Fruit fly (Drosophila melanogaster) whole organism: ENCODE data around the gene TTLL4B.

Experiments
- CG8478 ChIP-seq: fragments of >200 bp; optimal IDR thresholded peaks from 2 replicates; lab custom pipeline; 2018; ENCODE audit warnings: inconsistent platforms
- Dll ChIP-seq: fragments of >200 bp; optimal IDR thresholded peaks from 2 replicates; lab custom pipeline; 2017
- EcR ChIP-seq, 2 experiments: fragments of >200 bp; optimal IDR thresholded peaks; 2 replicates each; lab custom pipeline; 2017; ENCODE audit warnings: missing biosample characterization in 2 of 2, missing genetic modification characterization in 2 of 2, missing genetic modification reagents in 2 of 2
- pan ChIP-seq: fragments of >200 bp; optimal IDR thresholded peaks from 2 replicates; lab custom pipeline; 2017
- psq ChIP-seq: fragments of >200 bp; optimal IDR thresholded peaks from 2 replicates; lab custom pipeline; 2017
- usp ChIP-seq: fragments of >200 bp; optimal IDR thresholded peaks from 2 replicates; lab custom pipeline; 2017; ENCODE audit warnings: missing biosample characterization, missing genetic modification characterization, mixed read lengths

The TTLL4B gene

dm6 chr2L:3888754-3889603 lies 26.5 kb downstream of the TTLL4B start:
- TF ChIP-seq EcR (GFP tag; optimal IDR thresholded peaks at IDR 0.05; lab: Kevin White, UChicago) (peak in 1 of 2 experiments; percentile 31), usp (GFP tag; lab: Kevin White, UChicago) (no peak), pan (lab: Kevin White, UChicago) (peak; percentile 93), CG8478 (lab: Kevin White, UChicago) (no peak), psq (lab: Kevin White, UChicago) (no peak), Dll (lab: Kevin White, UChicago) (peak; percentile 36)

dm6 chr2L:3889865-3890264 lies 27.4 kb downstream of the TTLL4B start:
- TF ChIP-seq CG8478 (lab: Kevin White, UChicago) (no peak), Dll (lab: Kevin White, UChicago) (no peak), usp (GFP tag; lab: Kevin White, UChicago) (no peak), psq (lab: Kevin White, UChicago) (no peak), EcR (GFP tag; optimal IDR thresholded peaks at IDR 0.05; lab: Kevin White, UChicago) (no peak), pan (lab: Kevin White, UChicago) (no peak)

- TF ChIP-seq pan (lab: Kevin White, UChicago) = no peak
- TF ChIP-seq psq (lab: Kevin White, UChicago) = no peak
- no peak for TF ChIP-seq EcR (GFP tag; optimal IDR thresholded peaks at IDR 0.05; lab: Kevin White, UChicago)
- no peak for TF ChIP-seq Dll (lab: Kevin White, UChicago)
- TF ChIP-seq CG8478 (lab: Kevin White, UChicago) = no peak
- TF ChIP-seq usp (GFP tag; lab: Kevin White, UChicago) = no peak
These were observed 30.9 kb downstream of the TTLL4B start for dm6 chr2L:3893331-3893730.

DNA sequence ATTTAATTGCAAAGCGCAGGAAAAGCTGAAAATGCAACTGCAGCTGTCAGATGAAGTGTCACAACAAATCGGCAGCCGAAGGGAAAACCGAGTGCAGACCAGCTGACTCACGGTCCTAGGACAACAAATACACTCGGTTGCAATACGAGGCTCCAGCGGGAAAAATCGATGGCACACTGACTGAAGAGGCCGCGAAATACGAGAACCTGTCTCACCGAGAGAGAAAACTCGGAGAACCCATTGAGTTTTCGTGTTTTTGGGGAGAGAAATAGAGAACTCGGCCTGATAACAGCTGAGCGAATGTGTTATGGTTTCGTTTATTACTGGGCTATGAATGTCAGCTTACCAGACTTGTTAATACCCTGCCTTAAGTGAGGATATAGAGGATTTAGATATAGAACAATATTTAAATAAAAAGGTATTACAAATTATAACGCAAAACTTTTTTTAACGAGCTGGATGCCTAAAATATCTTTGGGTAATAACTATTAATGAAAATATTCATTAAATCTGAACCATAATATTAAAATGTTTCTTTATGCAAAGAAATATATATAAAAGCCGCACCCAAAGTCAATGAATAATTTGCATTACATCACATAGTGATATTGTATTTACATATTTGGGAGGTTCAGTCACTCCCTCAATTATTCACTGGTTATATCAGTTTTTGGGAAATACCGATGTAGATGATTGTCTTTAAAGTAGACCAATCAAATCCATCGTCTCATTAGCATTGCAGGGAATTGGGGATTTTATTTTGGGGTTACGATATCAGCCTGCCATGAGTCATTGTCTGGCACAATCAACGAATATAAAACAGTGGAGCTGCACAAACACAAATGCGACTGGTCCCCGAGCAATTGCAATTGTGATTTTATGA lies 33.7 kb downstream of the TTLL4B start:
- TF ChIP-seq Dll (lab: Kevin White, UChicago) = no peak
- no peak for TF ChIP-seq EcR (GFP tag; optimal IDR thresholded peaks at IDR 0.05; lab: Kevin White, UChicago)
- no peak for TF ChIP-seq CG8478 (lab: Kevin White, UChicago)
- TF ChIP-seq pan (lab: Kevin White, UChicago) = no peak
- no peak for TF ChIP-seq psq (lab: Kevin White, UChicago)
- TF ChIP-seq usp (GFP tag; lab: Kevin White, UChicago) = no peak

DNA sequence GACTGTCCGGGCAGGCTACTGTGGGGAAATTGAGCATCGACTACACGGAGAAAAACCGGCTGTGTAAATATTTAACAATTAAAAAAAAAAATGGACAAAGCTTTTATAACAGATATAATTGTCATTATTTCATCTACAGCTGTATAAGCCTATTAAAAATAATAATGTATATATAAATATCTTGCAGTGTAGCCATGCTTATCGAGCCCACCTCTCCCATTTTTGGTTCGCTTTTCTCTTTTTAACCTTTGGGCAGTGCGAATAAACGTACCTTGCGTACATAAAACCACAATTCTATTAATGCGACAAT lies 34.3 kb downstream of the TTLL4B start:
- no peak for TF ChIP-seq psq (lab: Kevin White, UChicago)
- TF ChIP-seq EcR (GFP tag; optimal IDR thresholded peaks at IDR 0.05; lab: Kevin White, UChicago) = no peak
- no peak for TF ChIP-seq CG8478 (lab: Kevin White, UChicago)
- TF ChIP-seq usp (GFP tag; lab: Kevin White, UChicago) = no peak
- no peak for TF ChIP-seq pan (lab: Kevin White, UChicago)
- no peak for TF ChIP-seq Dll (lab: Kevin White, UChicago)

DNA sequence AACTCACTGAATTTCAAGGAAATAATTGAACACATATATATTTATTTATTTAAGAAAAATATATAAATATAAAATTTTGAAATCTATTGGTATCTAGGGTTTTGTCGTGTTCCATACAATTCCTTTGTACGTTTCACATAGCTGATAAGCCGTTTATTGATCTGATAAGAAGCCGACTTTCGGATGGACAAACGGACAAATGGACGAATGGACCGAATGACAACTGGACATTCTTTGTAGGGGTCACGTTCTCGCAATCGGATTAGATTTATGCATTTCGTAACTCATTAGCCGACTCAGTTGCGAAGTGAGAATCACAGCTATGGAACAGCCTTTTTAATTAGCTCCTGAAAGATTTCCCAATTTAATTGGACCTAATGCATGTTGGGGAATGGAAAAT lies 35.1 kb downstream of the TTLL4B start:
- TF ChIP-seq Dll (lab: Kevin White, UChicago) (no peak), EcR (GFP tag; optimal IDR thresholded peaks at IDR 0.05; lab: Kevin White, UChicago) (no peak), CG8478 (lab: Kevin White, UChicago) (no peak), psq (lab: Kevin White, UChicago) (no peak), pan (lab: Kevin White, UChicago) (no peak), usp (GFP tag; lab: Kevin White, UChicago) (no peak)

dm6 chr2L:3902760-3903159 lies 40.3 kb downstream of the TTLL4B start, which contains the start of gene capu:
TSS of gene capu (minus strand) at chr2L:3902860.
- no peak for TF ChIP-seq CG8478 (lab: Kevin White, UChicago)
- no peak for TF ChIP-seq pan (lab: Kevin White, UChicago)
- TF ChIP-seq usp (GFP tag; lab: Kevin White, UChicago) = no peak
- TF ChIP-seq Dll (lab: Kevin White, UChicago) = no peak
- no peak for TF ChIP-seq psq (lab: Kevin White, UChicago)

DNA sequence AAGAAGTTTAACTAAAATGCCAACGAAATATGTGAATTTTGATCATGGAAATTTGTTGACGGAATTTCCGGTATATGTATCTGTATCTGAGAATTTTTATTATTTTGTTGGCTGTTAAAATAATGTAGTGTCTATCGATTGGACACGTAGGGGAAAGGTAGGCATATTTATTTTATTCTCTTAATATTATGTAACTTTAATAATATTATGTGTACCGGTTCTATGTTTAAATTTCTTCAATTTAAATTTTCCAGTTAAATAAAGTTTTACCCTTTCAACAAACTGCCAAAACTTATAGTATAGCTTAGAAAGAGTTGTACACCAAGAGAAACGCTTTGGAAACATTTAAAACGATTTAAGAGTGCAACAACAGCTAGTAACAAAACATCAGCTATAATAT lies 51.7 kb downstream of the TTLL4B start, which contains the start of gene Fpgs2:
Gene Fpgs2, minus strand, starts transcription at position 101 of the 400 bp plus-strand sequence.
- no peak for TF ChIP-seq usp (GFP tag; lab: Kevin White, UChicago)
- no peak for TF ChIP-seq pan (lab: Kevin White, UChicago)
- TF ChIP-seq Dll (lab: Kevin White, UChicago) = no peak
- no peak for TF ChIP-seq CG8478 (lab: Kevin White, UChicago)
- TF ChIP-seq psq (lab: Kevin White, UChicago) = no peak
- no peak for TF ChIP-seq EcR (GFP tag; optimal IDR thresholded peaks at IDR 0.05; lab: Kevin White, UChicago)

- no peak for TF ChIP-seq EcR (GFP tag; optimal IDR thresholded peaks at IDR 0.05; lab: Kevin White, UChicago)
- no peak for TF ChIP-seq pan (lab: Kevin White, UChicago)
- TF ChIP-seq usp (GFP tag; lab: Kevin White, UChicago) = no peak
- TF ChIP-seq CG8478 (lab: Kevin White, UChicago) = no peak
- no peak for TF ChIP-seq psq (lab: Kevin White, UChicago)
- no peak for TF ChIP-seq Dll (lab: Kevin White, UChicago)
These were observed 52.2 kb downstream of the TTLL4B start for dm6 chr2L:3914655-3915054.

DNA sequence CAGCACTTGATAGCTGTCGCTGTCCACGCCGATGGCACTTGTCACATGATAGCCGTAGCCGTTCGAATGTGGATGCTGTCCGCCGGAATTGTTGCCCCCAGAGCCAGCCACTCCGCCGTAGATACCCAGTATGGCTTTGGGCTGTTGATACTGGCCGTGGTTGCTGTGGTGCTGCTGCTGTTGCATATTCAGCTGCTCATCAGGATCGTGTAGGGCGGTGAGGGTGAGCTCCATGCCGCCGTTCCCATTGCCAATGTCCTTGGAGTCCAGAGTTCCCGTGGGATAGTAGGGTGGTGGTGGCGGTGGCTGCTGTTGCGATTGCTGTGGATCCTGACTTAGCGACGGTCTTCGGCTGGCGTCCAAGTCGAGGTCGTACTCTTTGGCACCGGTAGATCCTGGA lies 54.4 kb downstream of the TTLL4B start:
- no peak for TF ChIP-seq pan (lab: Kevin White, UChicago)
- no peak for TF ChIP-seq psq (lab: Kevin White, UChicago)
- no peak for TF ChIP-seq Dll (lab: Kevin White, UChicago)
- no peak for TF ChIP-seq usp (GFP tag; lab: Kevin White, UChicago)
- no peak for TF ChIP-seq EcR (GFP tag; optimal IDR thresholded peaks at IDR 0.05; lab: Kevin White, UChicago)
- no peak for TF ChIP-seq CG8478 (lab: Kevin White, UChicago)
